Fruit fly (Drosophila melanogaster) whole organism, embryonic: ENCODE results near the gene CG31752.
A peak's percentile ranks its signal among the peaks of the same experiment; 100 is the strongest.

Experiments used
- Blimp-1 ChIP-seq: fragments of 200-800 bp; sonication (Bioruptor generic); optimal IDR thresholded peaks from 3 replicates; lab custom pipeline; 2018; ENCODE audit warnings: missing biosample characterization, missing genetic modification characterization, mild to moderate bottlenecking, moderate library complexity, missing genetic modification reagents
- CG11560 ChIP-seq: fragments of 200-800 bp; sonication (Bioruptor generic); IDR thresholded peaks from 3 replicates; pipeline ENCODE4 v1.3.6; 2022; ENCODE audit warnings: missing biosample characterization, missing genetic modification characterization
- CG12219 ChIP-seq: fragments of 200-800 bp; sonication (Bioruptor generic); optimal IDR thresholded peaks from 3 replicates; lab custom pipeline; 2018; ENCODE audit warnings: missing biosample characterization, mild to moderate bottlenecking, missing genetic modification characterization
- CG12391 ChIP-seq: fragments of 200-800 bp; sonication (Bioruptor generic); optimal IDR thresholded peaks from 3 replicates; lab custom pipeline; 2018; ENCODE audit warnings: missing biosample characterization, mild to moderate bottlenecking, missing genetic modification characterization, moderate library complexity
- CG12659 ChIP-seq: fragments of 200-800 bp; sonication (Bioruptor generic); optimal IDR thresholded peaks from 3 replicates; lab custom pipeline; 2017; ENCODE audit warnings: mild to moderate bottlenecking, missing biosample characterization, missing genetic modification reagents, missing genetic modification characterization
- CG13424 ChIP-seq: fragments of 200-800 bp; sonication (Bioruptor generic); optimal IDR thresholded peaks from 2 replicates; lab custom pipeline; 2019; ENCODE audit warnings: missing biosample characterization, mild to moderate bottlenecking, missing genetic modification characterization, moderate library complexity
- CG13624 ChIP-seq: fragments of 200-800 bp; sonication (Bioruptor generic); optimal IDR thresholded peaks from 2 replicates; lab custom pipeline; 2016; ENCODE audit warnings: missing biosample characterization, missing genetic modification characterization
- CG17359 ChIP-seq: fragments of 200-800 bp; sonication (Bioruptor generic); optimal IDR thresholded peaks from 3 replicates; lab custom pipeline; 2018; ENCODE audit warnings: missing biosample characterization, mild to moderate bottlenecking, missing genetic modification characterization, moderate library complexity
- CG17568 ChIP-seq: fragments of 200-800 bp; sonication (Bioruptor generic); optimal IDR thresholded peaks from 2 replicates; lab custom pipeline; 2018; ENCODE audit warnings: missing biosample characterization, mild to moderate bottlenecking, missing genetic modification characterization, moderate library complexity
- CG17612 ChIP-seq: fragments of 200-800 bp; sonication (Bioruptor generic); IDR thresholded peaks from 2 replicates; pipeline ENCODE4 v1.3.6; 2022; ENCODE audit warnings: missing biosample characterization, missing genetic modification characterization
- CG1792 ChIP-seq: fragments of 200-800 bp; sonication (Bioruptor generic); optimal IDR thresholded peaks from 2 replicates; lab custom pipeline; 2016; ENCODE audit warnings: missing biosample characterization, missing genetic modification characterization
- CG31388 ChIP-seq: fragments of 200-800 bp; sonication (Bioruptor generic); optimal IDR thresholded peaks from 2 replicates; lab custom pipeline; 2016; ENCODE audit warnings: missing biosample characterization, missing genetic modification characterization
- CG3163 ChIP-seq: fragments of 200-800 bp; sonication (Bioruptor generic); optimal IDR thresholded peaks from 3 replicates; lab custom pipeline; 2016; ENCODE audit warnings: missing biosample characterization, missing genetic modification characterization
- CG33213 ChIP-seq: fragments of 200-800 bp; sonication (Bioruptor generic); optimal IDR thresholded peaks from 3 replicates; lab custom pipeline; 2016; ENCODE audit warnings: missing biosample characterization, missing genetic modification characterization
- CG3847 ChIP-seq: fragments of 200-800 bp; sonication (Bioruptor generic); IDR thresholded peaks from 2 replicates; pipeline ENCODE4 v1.3.6; 2022; ENCODE audit warnings: missing biosample characterization, missing genetic modification characterization
- CG4707 ChIP-seq: fragments of 200-800 bp; sonication (Bioruptor generic); optimal IDR thresholded peaks from 2 replicates; lab custom pipeline; 2018; ENCODE audit warnings: missing biosample characterization, mild to moderate bottlenecking, missing genetic modification characterization, moderate library complexity
- CG6689 ChIP-seq: fragments of 200-800 bp; sonication (Bioruptor generic); IDR thresholded peaks from 2 replicates; pipeline ENCODE4 v1.3.6; 2022; ENCODE audit warnings: missing biosample characterization, missing genetic modification characterization
- Camta ChIP-seq: fragments of 200-800 bp; sonication (Bioruptor generic); optimal IDR thresholded peaks from 2 replicates; lab custom pipeline; 2016; ENCODE audit warnings: missing biosample characterization, missing genetic modification characterization
- ERR ChIP-seq: fragments of 200-800 bp; sonication (Bioruptor generic); optimal IDR thresholded peaks from 2 replicates; lab custom pipeline; 2016; ENCODE audit warnings: missing biosample characterization, missing genetic modification characterization
- H15 ChIP-seq: fragments of 200-800 bp; sonication (Bioruptor generic); IDR thresholded peaks from 3 replicates; pipeline ENCODE4 v1.3.6; 2022; ENCODE audit warnings: missing biosample characterization, missing genetic modification characterization
- HLH3B ChIP-seq: fragments of 200-800 bp; sonication (Bioruptor generic); IDR thresholded peaks from 2 replicates; pipeline ENCODE4 v1.3.6; 2022; ENCODE audit warnings: missing biosample characterization, missing genetic modification characterization
- Jarid2 ChIP-seq: fragments of 200-800 bp; sonication (Bioruptor generic); optimal IDR thresholded peaks from 3 replicates; lab custom pipeline; 2017; ENCODE audit warnings: mild to moderate bottlenecking, missing biosample characterization, missing genetic modification reagents, missing genetic modification characterization
- Lpt ChIP-seq: fragments of >200 bp; optimal IDR thresholded peaks from 2 replicates; lab custom pipeline; 2018; ENCODE audit warnings: missing biosample characterization, missing genetic modification characterization
- Meics ChIP-seq: fragments of 200-800 bp; sonication (Bioruptor generic); optimal IDR thresholded peaks from 2 replicates; lab custom pipeline; 2017; ENCODE audit warnings: missing biosample characterization, mild to moderate bottlenecking, missing genetic modification characterization
- Myb ChIP-seq: fragments of 200-800 bp; sonication (Bioruptor generic); optimal IDR thresholded peaks from 2 replicates; lab custom pipeline; 2016; ENCODE audit warnings: missing biosample characterization, missing genetic modification characterization
- PHDP ChIP-seq: fragments of 200-800 bp; sonication (Bioruptor generic); optimal IDR thresholded peaks from 3 replicates; lab custom pipeline; 2018; ENCODE audit warnings: missing biosample characterization, mild to moderate bottlenecking, missing genetic modification characterization, moderate library complexity
- Scr ChIP-seq: fragments of 200-800 bp; sonication (Bioruptor generic); IDR thresholded peaks from 2 replicates; pipeline ENCODE4 v1.3.6; 2022; ENCODE audit warnings: missing biosample characterization, missing genetic modification characterization; ENCODE audit not compliant: partially characterized antibody
- ara ChIP-seq: fragments of 200-800 bp; sonication (Bioruptor generic); IDR thresholded peaks from 2 replicates; pipeline ENCODE4 v1.3.6; 2022; ENCODE audit warnings: missing biosample characterization, missing genetic modification characterization
- bcd ChIP-seq: fragments of 200-800 bp; sonication (Bioruptor generic); optimal IDR thresholded peaks from 2 replicates; lab custom pipeline; 2017; ENCODE audit warnings: missing biosample characterization, mild to moderate bottlenecking, missing genetic modification characterization
- chm ChIP-seq: fragments of 200-800 bp; sonication (Bioruptor generic); IDR thresholded peaks from 2 replicates; pipeline ENCODE4 v1.3.6; 2022; ENCODE audit warnings: missing biosample characterization, missing genetic modification characterization
- chn ChIP-seq: fragments of 200-800 bp; sonication (Bioruptor generic); optimal IDR thresholded peaks from 2 replicates; lab custom pipeline; 2016; ENCODE audit warnings: missing biosample characterization, missing genetic modification characterization
- danr ChIP-seq: fragments of 200-800 bp; sonication (Bioruptor generic); IDR thresholded peaks from 2 replicates; pipeline ENCODE4 v1.3.6; 2022; ENCODE audit warnings: missing biosample characterization, missing genetic modification characterization
- dmrt99B ChIP-seq: fragments of 200-800 bp; sonication (Bioruptor generic); optimal IDR thresholded peaks from 2 replicates; lab custom pipeline; 2018; ENCODE audit warnings: missing biosample characterization, mild to moderate bottlenecking, missing genetic modification characterization, moderate library complexity
- esg ChIP-seq: fragments of 200-800 bp; sonication (Bioruptor generic); conservative IDR thresholded peaks from 2 replicates; pipeline ENCODE4 v1.3.6; 2022; ENCODE audit warnings: missing biosample characterization, missing genetic modification characterization
- fd102C ChIP-seq: fragments of 200-800 bp; sonication (Bioruptor generic); optimal IDR thresholded peaks from 2 replicates; lab custom pipeline; 2018; ENCODE audit warnings: missing biosample characterization, mild to moderate bottlenecking, missing genetic modification characterization, moderate library complexity
- fd96Cb ChIP-seq: fragments of 200-800 bp; sonication (Bioruptor generic); optimal IDR thresholded peaks from 2 replicates; lab custom pipeline; 2018; ENCODE audit warnings: missing biosample characterization, mild to moderate bottlenecking, missing genetic modification characterization, moderate library complexity
- gcm ChIP-seq: fragments of 200-800 bp; sonication (Bioruptor generic); optimal IDR thresholded peaks from 2 replicates; lab custom pipeline; 2019; ENCODE audit warnings: missing biosample characterization, mild to moderate bottlenecking, missing genetic modification characterization, moderate library complexity
- kah ChIP-seq: fragments of 200-800 bp; sonication (Bioruptor generic); optimal IDR thresholded peaks from 2 replicates; lab custom pipeline; 2018; ENCODE audit warnings: missing biosample characterization, mild to moderate bottlenecking, missing genetic modification characterization
- kay ChIP-seq: fragments of 200-800 bp; sonication (Bioruptor generic); optimal IDR thresholded peaks from 2 replicates; lab custom pipeline; 2016; ENCODE audit warnings: missing biosample characterization, missing genetic modification characterization
- ken ChIP-seq: fragments of 200-800 bp; sonication (Bioruptor generic); IDR thresholded peaks from 3 replicates; pipeline ENCODE4 v1.3.6; 2022; ENCODE audit warnings: missing biosample characterization, missing genetic modification characterization
- lilli ChIP-seq: fragments of 200-800 bp; sonication (Bioruptor generic); optimal IDR thresholded peaks from 3 replicates; lab custom pipeline; 2016; ENCODE audit warnings: missing biosample characterization, missing genetic modification characterization
- onecut ChIP-seq: fragments of 200-800 bp; sonication (Bioruptor generic); IDR thresholded peaks from 2 replicates; pipeline ENCODE4 v1.3.6; 2022; ENCODE audit warnings: missing biosample characterization, missing genetic modification characterization
- phol ChIP-seq: fragments of 200-800 bp; sonication (Bioruptor generic); optimal IDR thresholded peaks from 3 replicates; lab custom pipeline; 2018; ENCODE audit warnings: missing biosample characterization, mild to moderate bottlenecking, missing genetic modification characterization, moderate library complexity
- pita ChIP-seq: fragments of 200-800 bp; sonication (Bioruptor generic); optimal IDR thresholded peaks from 2 replicates; lab custom pipeline; 2017; ENCODE audit warnings: missing biosample characterization, mild to moderate bottlenecking, missing genetic modification characterization
- schlank ChIP-seq: fragments of 200-800 bp; sonication (Bioruptor generic); optimal IDR thresholded peaks from 2 replicates; lab custom pipeline; 2018; ENCODE audit warnings: missing biosample characterization, mild to moderate bottlenecking, missing genetic modification characterization
- seq ChIP-seq: fragments of 200-800 bp; sonication (Bioruptor generic); IDR thresholded peaks from 2 replicates; pipeline ENCODE4 v1.3.6; 2022; ENCODE audit warnings: missing biosample characterization, missing genetic modification characterization
- sim ChIP-seq: fragments of 200-800 bp; sonication (Bioruptor generic); IDR thresholded peaks from 2 replicates; pipeline ENCODE4 v1.3.6; 2022; ENCODE audit warnings: missing biosample characterization, missing genetic modification characterization
- sug ChIP-seq: fragments of 200-800 bp; optimal IDR thresholded peaks from 2 replicates; lab custom pipeline; 2019; ENCODE audit warnings: missing biosample characterization, mild to moderate bottlenecking, missing genetic modification characterization, moderate library complexity
- tap ChIP-seq: fragments of 200-800 bp; optimal IDR thresholded peaks from 3 replicates; lab custom pipeline; 2019; ENCODE audit warnings: missing biosample characterization, mild to moderate bottlenecking, missing genetic modification characterization, moderate library complexity
- tna ChIP-seq: fragments of 200-800 bp; sonication (Bioruptor generic); IDR thresholded peaks from 2 replicates; pipeline ENCODE4 v1.3.6; 2022; ENCODE audit warnings: missing biosample characterization, missing genetic modification characterization; ENCODE audit not compliant: partially characterized antibody
- tup ChIP-seq: fragments of 200-800 bp; sonication (Bioruptor generic); optimal IDR thresholded peaks from 2 replicates; lab custom pipeline; 2016; ENCODE audit warnings: missing biosample characterization, mild to moderate bottlenecking, missing genetic modification characterization, moderate library complexity

The CG31752 gene

dm6 chr2L:18808754-18809329 is 32.3 kb downstream of the CG31752 start (continued):
- TF ChIP-seq ken (GFP tag; lab: Robert Waterston, UW) (no peak), Meics (GFP tag; lab: Kevin White, UChicago) (no peak), CG13624 (GFP tag; lab: Kevin White, UChicago) (no peak), ara (GFP tag; lab: Robert Waterston, UW) (peak; percentile 48; the same call in 1 of the 2 replicates), Camta (GFP tag; lab: Kevin White, UChicago) (no peak), schlank (no peak), chm (GFP tag; lab: Robert Waterston, UW) (0 out of 2 replicates have a peak, but pooled peaks have one; percentile 18), CG3163 (GFP tag; lab: Kevin White, UChicago) (no peak), PHDP (tag; lab: Kevin White, UChicago) (no peak), ERR (GFP tag; lab: Kevin White, UChicago) (no peak), pita (no peak), CG12391 (tag; lab: Kevin White, UChicago) (peak; percentile 30), tup (GFP tag; lab: Kevin White, UChicago) (no peak), CG3847 (GFP tag; lab: Robert Waterston, UW) (no peak), CG12219 (no peak), kah (GFP tag; lab: Kevin White, UChicago) (no peak), Blimp-1 (peak; percentile 20), Scr (no peak), danr (no peak), sug (no peak), CG17568 (GFP tag; lab: Kevin White, UChicago) (no peak), tap (peak; percentile 20), seq (GFP tag; lab: Robert Waterston, UW) (no peak), CG13424 (tag; lab: Kevin White, UChicago) (peak; percentile 13), kay (GFP tag; lab: Kevin White, UChicago) (no peak), Myb (GFP tag; lab: Kevin White, UChicago) (no peak), sim (GFP tag; lab: Robert Waterston, UW) (no peak), fd96Cb (tag; lab: Kevin White, UChicago) (peak; percentile 29), fd102C (GFP tag; lab: Kevin White, UChicago) (peak; percentile 41), CG33213 (GFP tag; lab: Kevin White, UChicago) (no peak), CG17612 (GFP tag; lab: Robert Waterston, UW) (no peak), dmrt99B (tag; lab: Kevin White, UChicago) (peak; percentile 46), esg (GFP tag; lab: Robert Waterston, UW) (no peak), CG6689 (GFP tag; lab: Robert Waterston, UW) (0 out of 2 replicates have a peak, but pooled peaks have one; percentile 15), Jarid2 (GFP tag; lab: Kevin White, UChicago) (no peak), CG12659 (GFP tag; lab: Kevin White, UChicago) (no peak), H15 (GFP tag; lab: Robert Waterston, UW) (no peak), CG11560 (no peak), tna (no peak), CG1792 (GFP tag; lab: Kevin White, UChicago) (no peak), CG17359 (tag; lab: Kevin White, UChicago) (peak; percentile 26), CG4707 (no peak), phol (tag; lab: Kevin White, UChicago) (peak; percentile 40), onecut (GFP tag; lab: Robert Waterston, UW) (no peak), chn (GFP tag; lab: Kevin White, UChicago) (peak; percentile 2), HLH3B (GFP tag; lab: Robert Waterston, UW) (no peak), gcm (GFP tag; lab: Kevin White, UChicago) (no peak), Lpt (GFP tag; lab: Kevin White, UChicago) (no peak), lilli (GFP tag; lab: Kevin White, UChicago) (peak; percentile 6), bcd (no peak), CG31388 (GFP tag; lab: Kevin White, UChicago) (no peak)
